Worm (Caenorhabditis elegans): Measurements from ENCODE around the gene F53C3.1.

DNA sequence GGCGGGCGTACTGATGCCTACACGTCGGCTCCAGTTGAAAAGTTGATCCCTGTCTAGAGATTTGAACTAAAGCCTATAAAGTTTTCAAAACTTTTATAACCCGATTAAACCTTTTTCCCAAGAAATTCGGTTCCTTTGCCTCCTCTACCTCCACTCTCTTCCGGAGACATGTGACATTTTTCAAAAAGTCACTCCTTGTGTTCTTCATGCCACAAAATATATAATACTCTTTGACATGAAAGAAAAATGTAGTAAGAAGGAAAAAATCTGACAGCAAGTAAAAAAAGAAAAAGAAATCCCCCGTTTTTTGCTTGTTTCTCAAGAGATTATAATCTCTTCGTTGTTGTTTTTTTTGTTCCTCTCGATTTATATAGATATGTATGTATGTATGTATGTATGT lies 43.0 kb downstream of the F53C3.1 start:
- TF ChIP-seq mdl-1 (tag; optimal IDR thresholded peaks at IDR 0.05) (no peak), ama-1 (optimal IDR thresholded peaks at IDR 0.05) (no peak), nhr-11 (tag; optimal IDR thresholded peaks at IDR 0.05) (no peak), ceh-82 (tag; optimal IDR thresholded peaks at IDR 0.05) (no peak), pha-4 (tag; optimal IDR thresholded peaks at IDR 0.05) (no peak), R02D3.7 (tag; optimal IDR thresholded peaks at IDR 0.05) (no peak), unc-62 (GFP tag; optimal IDR thresholded peaks at IDR 0.05) (no peak), tbx-2 (tag; optimal IDR thresholded peaks at IDR 0.05) (no peak), nhr-237 (tag; optimal IDR thresholded peaks at IDR 0.05) (no peak)

Measured in whole organism, L3 larva.